Worm (Caenorhabditis elegans) whole organism, L4 larva: ENCODE measurements around the gene ric-8.

Experiments used
- ama-1 ChIP-seq: fragments of 150-350 bp; optimal IDR thresholded peaks from 2 replicates; lab custom pipeline; 2014; ENCODE audit warnings: inconsistent platforms, mixed read lengths
- fkh-10 ChIP-seq: fragments of 150-350 bp; optimal IDR thresholded peaks from 2 replicates; lab custom pipeline; 2014; ENCODE audit warnings: missing biosample characterization, missing genetic modification reagents, missing genetic modification characterization
- skn-1 ChIP-seq: fragments of 150-350 bp; optimal IDR thresholded peaks from 2 replicates; lab custom pipeline; 2014; ENCODE audit warnings: missing biosample characterization, missing genetic modification characterization
- spr-1 ChIP-seq: sonication (generic microtip); optimal IDR thresholded peaks from 2 replicates; lab custom pipeline; 2016; ENCODE audit warnings: mild to moderate bottlenecking, missing genetic modification characterization, missing compliant biosample characterization

- no peak for TF ChIP-seq skn-1 (tag; lab: Kevin White, UChicago)
- TF ChIP-seq spr-1 (tag; lab: Kevin White, UChicago) = no peak
- no peak for TF ChIP-seq fkh-10 (GFP tag; lab: Kevin White, UChicago)
- no peak for TF ChIP-seq ama-1 (lab: Kevin White, UChicago)
These were observed 31.8 kb upstream of the ric-8 start for ce11 chrIV:2610974-2611373.
